Worm (Caenorhabditis elegans): Measurements from ENCODE around the gene pmp-3.
A peak's percentile ranks its signal among the peaks of the same experiment; 100 is the strongest.

The pmp-3 gene

DNA sequence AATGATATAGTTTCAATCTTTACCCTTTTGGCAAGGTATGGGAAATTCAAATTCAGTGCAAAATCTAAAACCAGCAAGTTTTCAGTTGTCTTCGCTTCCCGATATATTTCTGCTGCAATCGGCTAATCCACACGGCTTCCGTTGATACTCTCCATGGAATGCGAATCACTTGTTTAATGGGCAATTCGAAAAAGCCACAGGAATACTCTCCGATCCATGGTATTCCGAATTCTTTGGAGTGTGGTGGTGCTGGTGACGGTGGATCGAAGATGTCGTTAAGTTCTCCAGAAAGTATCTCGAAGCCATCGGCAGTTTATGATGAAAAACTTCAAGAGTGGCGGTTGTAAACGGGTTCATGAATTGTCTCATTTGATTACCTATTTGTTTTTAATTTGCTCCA is 36.8 kb downstream of the pmp-3 start:
- TF ChIP-seq nhr-80 (tag; optimal IDR thresholded peaks at IDR 0.05) (no peak), dox-1 (GFP tag; IDR thresholded peaks at IDR 0.05) (0 out of 2 replicates have a peak, but pooled peaks have one; percentile 4), ceh-40 (GFP tag; IDR thresholded peaks at IDR 0.05) (no peak), nfyb-1 (GFP tag; IDR thresholded peaks at IDR 0.05) (0 out of 2 replicates have a peak, but pooled peaks have one; percentile 40), hsf-1 (GFP tag; IDR thresholded peaks at IDR 0.05) (0 out of 2 replicates have a peak, but pooled peaks have one; percentile 23)

DNA sequence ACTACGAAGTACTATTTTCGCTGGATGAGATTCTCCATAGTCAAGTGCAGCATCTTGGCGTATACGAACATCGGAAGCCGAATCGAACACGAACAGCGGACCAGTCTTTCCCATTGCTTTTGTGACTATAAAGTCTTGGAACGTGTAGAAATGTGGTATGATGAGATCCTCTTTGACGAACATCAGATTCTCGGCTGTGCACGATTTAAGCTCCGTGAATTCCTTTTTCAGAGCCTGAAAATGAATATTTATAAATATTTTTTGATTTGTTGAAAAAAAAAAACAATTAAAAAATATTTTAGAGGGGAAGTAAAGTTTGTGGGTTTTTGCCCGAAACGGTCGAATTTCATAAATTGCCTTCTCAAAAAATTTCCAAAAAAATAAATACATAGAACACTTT is 37.4 kb downstream of the pmp-3 start:
- TF ChIP-seq aptf-2 (GFP tag; conservative IDR thresholded peaks at IDR 0.05) (no peak), mxl-1 (tag; optimal IDR thresholded peaks at IDR 0.05) (no peak), rpc-1 (optimal IDR thresholded peaks at IDR 0.05) (no peak), rpc-1 (tag; optimal IDR thresholded peaks at IDR 0.05) (no peak), ceh-91 (GFP tag; IDR thresholded peaks at IDR 0.05) (no peak), ztf-28 (GFP tag; IDR thresholded peaks at IDR 0.05) (no peak), C17E4.6 (GFP tag; IDR thresholded peaks at IDR 0.05) (no peak), pha-4 (tag; optimal IDR thresholded peaks at IDR 0.05) (no peak), egrh-3 (GFP tag; IDR thresholded peaks at IDR 0.05) (no peak), chd-7 (tag; optimal IDR thresholded peaks at IDR 0.05) (no peak)

DNA sequence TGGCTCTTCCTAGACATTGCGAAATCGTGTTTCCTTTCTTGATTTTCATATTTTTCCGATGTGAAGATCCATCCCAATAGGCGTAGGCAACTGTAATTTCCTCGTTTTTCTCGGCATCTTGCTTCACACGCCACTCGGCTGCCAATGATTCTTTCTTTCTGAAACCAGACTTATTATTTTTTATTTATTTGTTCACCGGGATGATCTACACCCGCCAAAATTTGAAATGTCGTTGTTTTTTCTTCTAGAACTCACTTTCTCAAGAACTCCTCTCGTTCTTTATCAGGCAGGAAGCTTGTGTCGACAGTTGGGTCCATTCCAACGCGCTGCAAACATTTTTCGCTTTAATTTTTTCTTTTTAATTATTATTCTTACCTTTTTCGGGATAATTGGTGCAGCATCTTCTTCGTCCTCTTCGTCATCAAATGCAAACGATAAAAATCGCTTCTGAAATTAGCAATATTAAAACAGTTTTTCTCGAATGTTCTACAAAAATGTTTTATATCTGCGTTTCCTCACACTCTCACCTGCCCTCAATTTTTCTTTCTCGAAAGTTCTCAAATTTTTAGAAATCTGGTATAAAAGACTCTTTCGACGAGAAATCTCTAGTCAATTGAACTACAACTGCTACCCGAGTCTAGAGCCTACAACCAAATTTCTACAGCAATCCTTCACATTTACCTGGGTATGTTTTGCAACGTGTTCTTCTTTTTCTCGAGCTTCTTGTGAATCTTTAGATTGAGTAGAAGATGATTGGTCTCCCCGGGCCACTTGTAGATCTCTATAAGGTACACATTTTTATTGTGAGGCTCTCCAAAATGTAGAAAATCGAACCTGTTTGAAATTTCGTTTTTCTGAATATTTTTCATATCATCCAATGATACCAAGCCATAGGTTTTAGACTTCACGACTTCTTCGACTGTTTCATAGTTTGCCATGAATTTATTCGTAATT is 38.1 kb downstream of the pmp-3 start, which contains the start of gene hsp-90:
Gene hsp-90 (plus strand): TSS at position 560 of the 954 bp plus-strand sequence.
- TF ChIP-seq xnd-1 (tag; optimal IDR thresholded peaks at IDR 0.05), result peak; percentile 23
- TF ChIP-seq athp-1 (tag; optimal IDR thresholded peaks at IDR 0.05), result no peak
- no peak for TF ChIP-seq B0261.1 (tag; optimal IDR thresholded peaks at IDR 0.05)
- no peak for TF ChIP-seq hmg-1.2 (GFP tag; IDR thresholded peaks at IDR 0.05)
- no peak for TF ChIP-seq rec-8 (tag; optimal IDR thresholded peaks at IDR 0.05)
- peak; percentile 54; the same call in 1 of the 2 replicates for TF ChIP-seq hsf-1 (GFP tag; IDR thresholded peaks at IDR 0.05)
- peak; percentile 56; the same call in 1 of the 2 replicates for TF ChIP-seq madf-8 (GFP tag; conservative IDR thresholded peaks at IDR 0.05)
- no peak for TF ChIP-seq cebp-1 (GFP tag; IDR thresholded peaks at IDR 0.05)
- TF ChIP-seq cebp-1 (tag; optimal IDR thresholded peaks at IDR 0.05), result peak; percentile 79
- peak; percentile 26 for TF ChIP-seq efl-1 (GFP tag; optimal IDR thresholded peaks at IDR 0.05)
- TF ChIP-seq lir-1 (GFP tag; conservative IDR thresholded peaks at IDR 0.05), result no peak
- TF ChIP-seq ama-1 (optimal IDR thresholded peaks at IDR 0.05), result peak; percentile 45
- TF ChIP-seq ama-1 (GFP tag; optimal IDR thresholded peaks at IDR 0.05), result no peak
- TF ChIP-seq nfyb-1 (GFP tag; IDR thresholded peaks at IDR 0.05), result no peak
- TF ChIP-seq madf-6 (GFP tag; IDR thresholded peaks at IDR 0.05), result peak; percentile 73
- TF ChIP-seq let-607 (tag; optimal IDR thresholded peaks at IDR 0.05), result no peak
- no peak for TF ChIP-seq akir-1 (GFP tag; optimal IDR thresholded peaks at IDR 0.05)
- TF ChIP-seq lin-26 (GFP tag; IDR thresholded peaks at IDR 0.05), result no peak
- no peak for TF ChIP-seq him-1 (tag; optimal IDR thresholded peaks at IDR 0.05)

DNA sequence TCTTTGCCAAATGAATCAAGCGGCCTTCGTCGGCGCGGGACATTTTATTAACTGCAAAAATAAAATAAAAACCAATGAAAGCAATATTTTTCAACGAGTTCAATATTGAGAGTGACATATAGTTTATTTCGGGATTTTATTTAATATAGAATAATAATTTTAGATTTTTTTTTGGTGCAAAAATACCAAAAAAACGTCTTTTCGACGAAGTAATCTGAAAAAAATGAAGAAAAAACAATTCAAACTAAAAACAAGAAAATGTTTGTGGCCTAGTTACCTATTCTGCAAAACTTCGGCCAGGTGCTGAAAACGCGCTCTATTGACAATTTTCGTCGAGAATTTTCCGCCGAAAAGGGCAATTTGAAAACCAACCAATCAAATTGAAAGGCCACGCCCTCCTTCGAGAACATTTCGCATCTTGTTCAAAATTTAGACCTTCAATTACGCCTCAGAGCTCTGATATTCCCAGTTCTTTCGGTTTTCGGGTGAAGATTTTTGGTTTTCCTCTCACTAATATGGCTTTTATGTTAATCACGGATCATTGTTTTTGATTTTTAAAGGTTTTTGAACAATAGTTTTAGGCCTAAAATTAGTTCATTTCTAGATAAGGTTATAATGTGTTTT is 39.0 kb downstream of the pmp-3 start, which contains the start of gene C47E8.4:
Gene C47E8.4 (minus strand): TSS at position 51 of the 624 bp plus-strand sequence.
- peak; percentile 88 for TF ChIP-seq F52B5.7 (tag; optimal IDR thresholded peaks at IDR 0.05)
- TF ChIP-seq nfya-2 (GFP tag; IDR thresholded peaks at IDR 0.05), result peak; percentile 99
- peak; percentile 31 to 92 for TF ChIP-seq let-607 (tag; optimal IDR thresholded peaks at IDR 0.05)
- TF ChIP-seq atf-7 (tag; optimal IDR thresholded peaks at IDR 0.05), result peak; percentile 94
- TF ChIP-seq lir-1 (GFP tag; conservative IDR thresholded peaks at IDR 0.05), result peak; percentile 95
- peak; percentile 62; the same call in 1 of the 2 replicates for TF ChIP-seq Y56A3A.18 (GFP tag; IDR thresholded peaks at IDR 0.05)
- peak; percentile 82 for TF ChIP-seq F33H1.4 (GFP tag; IDR thresholded peaks at IDR 0.05)
- no peak for TF ChIP-seq Y79H2A.3 (GFP tag; conservative IDR thresholded peaks at IDR 0.05)
- TF ChIP-seq sdz-38 (tag; optimal IDR thresholded peaks at IDR 0.05), result no peak
- peak; percentile 65 for TF ChIP-seq ztf-18 (tag; optimal IDR thresholded peaks at IDR 0.05)
- TF ChIP-seq T07F8.4 (tag; optimal IDR thresholded peaks at IDR 0.05), result peak; percentile 44
- TF ChIP-seq lin-40 (tag; optimal IDR thresholded peaks at IDR 0.05), result peak; percentile 98
- peak; percentile 34 for TF ChIP-seq unc-62 (GFP tag; optimal IDR thresholded peaks at IDR 0.05)
- TF ChIP-seq ceh-100 (GFP tag; IDR thresholded peaks at IDR 0.05), result peak; percentile 86

All from whole organism, young adult.